Worm (Caenorhabditis elegans): Measurements from ENCODE around the gene sams-3.

DNA sequence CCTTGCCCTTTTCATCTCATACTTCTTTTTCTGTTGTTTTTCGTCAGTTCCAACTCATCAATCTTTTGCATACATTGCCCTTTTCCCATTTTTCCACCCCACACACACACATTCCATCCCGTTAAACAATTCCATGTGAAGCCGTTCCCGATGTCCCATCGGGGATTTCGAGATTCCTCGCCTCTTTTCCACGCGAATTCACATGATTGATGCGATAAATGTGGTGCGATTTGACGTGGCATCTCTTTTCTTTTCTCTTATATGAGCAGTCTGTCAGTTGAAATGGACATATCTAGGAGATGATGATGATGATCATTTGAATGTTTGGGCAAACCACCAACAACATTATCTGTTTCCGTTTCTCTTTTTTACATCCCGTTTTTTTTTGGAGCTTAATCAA lies 14.3 kb upstream of the sams-3 start:
- TF ChIP-seq ama-1 (optimal IDR thresholded peaks at IDR 0.05) = no peak
- no peak for TF ChIP-seq tbx-37 (GFP tag; conservative IDR thresholded peaks at IDR 0.05)
- no peak for TF ChIP-seq hnd-1 (tag; optimal IDR thresholded peaks at IDR 0.05)
- TF ChIP-seq ceh-36 (tag; optimal IDR thresholded peaks at IDR 0.05) = no peak
- no peak for TF ChIP-seq flt-1 (GFP tag; IDR thresholded peaks at IDR 0.05)

Measured in whole organism, early embryonic.